Fruit fly (Drosophila melanogaster) whole organism, embryonic: ENCODE measurements around the gene CG9747.

Experiments
- B-H2 ChIP-seq: fragments of 200-800 bp; sonication (Bioruptor generic); optimal IDR thresholded peaks from 2 replicates; lab custom pipeline; 2018; ENCODE audit warnings: missing biosample characterization, mild to moderate bottlenecking, missing genetic modification characterization
- Bdp1 ChIP-seq: fragments of 200-800 bp; sonication (Bioruptor generic); optimal IDR thresholded peaks from 3 replicates; lab custom pipeline; 2016; ENCODE audit warnings: missing biosample characterization, missing genetic modification characterization
- CG10431 ChIP-seq: fragments of 200-800 bp; sonication (Bioruptor generic); optimal IDR thresholded peaks from 3 replicates; lab custom pipeline; 2018; ENCODE audit warnings: missing biosample characterization, mild to moderate bottlenecking, missing genetic modification characterization
- CG11456 ChIP-seq: fragments of 200-800 bp; sonication (Bioruptor generic); IDR thresholded peaks from 3 replicates; pipeline ENCODE4 v1.3.6; 2022; ENCODE audit warnings: missing biosample characterization, missing genetic modification characterization
- CG11504 ChIP-seq: fragments of 200-800 bp; sonication (Bioruptor generic); optimal IDR thresholded peaks from 3 replicates; lab custom pipeline; 2019; ENCODE audit warnings: missing biosample characterization, mild to moderate bottlenecking, missing genetic modification characterization, moderate library complexity
- CG12219 ChIP-seq: fragments of 200-800 bp; sonication (Bioruptor generic); optimal IDR thresholded peaks from 3 replicates; lab custom pipeline; 2018; ENCODE audit warnings: missing biosample characterization, mild to moderate bottlenecking, missing genetic modification characterization
- CG12769 ChIP-seq: fragments of 200-800 bp; sonication (Bioruptor generic); optimal IDR thresholded peaks from 2 replicates; lab custom pipeline; 2019; ENCODE audit warnings: missing biosample characterization, mild to moderate bottlenecking, missing genetic modification characterization, moderate library complexity
- CG13287 ChIP-seq: fragments of 200-800 bp; sonication (Bioruptor generic); IDR thresholded peaks from 2 replicates; pipeline ENCODE4 v1.3.6; 2022; ENCODE audit warnings: missing biosample characterization, missing genetic modification characterization; ENCODE audit not compliant: partially characterized antibody
- CG15514 ChIP-seq: fragments of 200-800 bp; sonication (Bioruptor generic); optimal IDR thresholded peaks from 3 replicates; lab custom pipeline; 2017; ENCODE audit warnings: missing biosample characterization, missing genetic modification characterization, mild to moderate bottlenecking, moderate library complexity, missing genetic modification reagents
- CG16863 ChIP-seq: fragments of 200-800 bp; sonication (Bioruptor generic); optimal IDR thresholded peaks from 3 replicates; lab custom pipeline; 2016; ENCODE audit warnings: missing biosample characterization, missing genetic modification characterization
- CG17802 ChIP-seq: fragments of 200-800 bp; sonication (Bioruptor generic); optimal IDR thresholded peaks from 2 replicates; lab custom pipeline; 2018; ENCODE audit warnings: missing biosample characterization, mild to moderate bottlenecking, missing genetic modification characterization, moderate library complexity
- CG2116 ChIP-seq: fragments of 200-800 bp; sonication (Bioruptor generic); optimal IDR thresholded peaks from 3 replicates; lab custom pipeline; 2018; ENCODE audit warnings: missing biosample characterization, mild to moderate bottlenecking, missing genetic modification characterization
- CG2202 ChIP-seq: fragments of 200-800 bp; sonication (Bioruptor generic); optimal IDR thresholded peaks from 2 replicates; lab custom pipeline; 2018; ENCODE audit warnings: missing biosample characterization, mild to moderate bottlenecking, missing genetic modification characterization
- CG2889 ChIP-seq: fragments of 200-800 bp; sonication (Bioruptor generic); IDR thresholded peaks from 3 replicates; pipeline ENCODE4 v1.3.6; 2022; ENCODE audit warnings: missing biosample characterization, missing genetic modification characterization
- CG3407 ChIP-seq: fragments of 200-800 bp; sonication (Bioruptor generic); optimal IDR thresholded peaks from 2 replicates; lab custom pipeline; 2018; ENCODE audit warnings: missing biosample characterization, mild to moderate bottlenecking, missing genetic modification characterization
- CG4730 ChIP-seq: fragments of 200-800 bp; sonication (Bioruptor generic); IDR thresholded peaks from 2 replicates; pipeline ENCODE4 v1.3.6; 2022; ENCODE audit warnings: missing biosample characterization, missing genetic modification characterization
- CG4854 ChIP-seq: fragments of 200-800 bp; sonication (Bioruptor generic); optimal IDR thresholded peaks from 2 replicates; lab custom pipeline; 2016; ENCODE audit warnings: missing biosample characterization, missing genetic modification characterization, inconsistent platforms
- CG6254 ChIP-seq: fragments of 200-800 bp; sonication (Bioruptor generic); optimal IDR thresholded peaks from 3 replicates; lab custom pipeline; 2017; ENCODE audit warnings: mild to moderate bottlenecking, missing biosample characterization, missing genetic modification reagents, missing genetic modification characterization
- CG6854 ChIP-seq: fragments of 200-800 bp; sonication (Bioruptor generic); optimal IDR thresholded peaks from 3 replicates; lab custom pipeline; 2017; ENCODE audit warnings: missing biosample characterization, mild to moderate bottlenecking, missing genetic modification characterization
- CG7963 ChIP-seq: fragments of 200-800 bp; sonication (Bioruptor generic); IDR thresholded peaks from 3 replicates; pipeline ENCODE4 v1.3.6; 2022; ENCODE audit warnings: missing biosample characterization, missing genetic modification characterization; ENCODE audit not compliant: partially characterized antibody
- CG8290 ChIP-seq, 3 experiments: fragments of 200-800 bp; sonication (Bioruptor generic); optimal IDR thresholded peaks; 2 replicates each; lab custom pipeline; 2016 to 2019; ENCODE audit warnings: missing biosample characterization in 3 of 3, missing genetic modification characterization in 3 of 3, mild to moderate bottlenecking in 2 of 3, moderate library complexity in 1 of 3
- CG9215 ChIP-seq: fragments of 200-800 bp; sonication (Bioruptor generic); IDR thresholded peaks from 2 replicates; pipeline ENCODE4 v1.3.6; 2022; ENCODE audit warnings: missing biosample characterization, missing genetic modification characterization
- CG9609 ChIP-seq: fragments of 200-800 bp; sonication (Bioruptor generic); optimal IDR thresholded peaks from 3 replicates; lab custom pipeline; 2016; ENCODE audit warnings: missing biosample characterization, missing genetic modification characterization
- CkIIα-i1 ChIP-seq: fragments of 200-800 bp; sonication (Bioruptor generic); IDR thresholded peaks from 2 replicates; pipeline ENCODE4 v1.3.6; 2022; ENCODE audit warnings: missing biosample characterization, missing genetic modification characterization
- D19A ChIP-seq: fragments of 200-800 bp; optimal IDR thresholded peaks from 3 replicates; lab custom pipeline; 2019; ENCODE audit warnings: missing biosample characterization, mild to moderate bottlenecking, missing genetic modification characterization, moderate library complexity
- Dp ChIP-seq: fragments of 200-800 bp; sonication (Bioruptor generic); optimal IDR thresholded peaks from 2 replicates; lab custom pipeline; 2018; ENCODE audit warnings: missing biosample characterization, mild to moderate bottlenecking, missing genetic modification characterization, moderate library complexity
- Drgx ChIP-seq: fragments of 200-800 bp; sonication (Bioruptor generic); IDR thresholded peaks from 2 replicates; pipeline ENCODE4 v1.3.6; 2022; ENCODE audit warnings: missing biosample characterization, missing genetic modification characterization
- Ets65A ChIP-seq: fragments of 200-800 bp; sonication (Bioruptor generic); peaks from one replicate; lab custom pipeline; 2016; ENCODE audit warnings: missing biosample characterization, missing genetic modification characterization
- HLH4C ChIP-seq: fragments of 200-800 bp; sonication (Bioruptor generic); IDR thresholded peaks from 3 replicates; pipeline ENCODE4 v1.3.6; 2022; ENCODE audit warnings: missing biosample characterization, missing genetic modification characterization; ENCODE audit not compliant: partially characterized antibody
- Hand ChIP-seq: fragments of 200-800 bp; sonication (Bioruptor generic); optimal IDR thresholded peaks from 2 replicates; lab custom pipeline; 2017; ENCODE audit warnings: mild to moderate bottlenecking, missing biosample characterization, missing genetic modification reagents, missing genetic modification characterization
- Hr51 ChIP-seq, 2 experiments: fragments of 200-800 bp; sonication (Bioruptor generic); optimal IDR thresholded peaks; 2 replicates in 1 of 2; 3 replicates in 1 of 2; lab custom pipeline; 2016 to 2018; ENCODE audit warnings: missing biosample characterization in 2 of 2, missing genetic modification characterization in 2 of 2, mild to moderate bottlenecking in 1 of 2, moderate library complexity in 1 of 2
- chinmo ChIP-seq: fragments of 200-800 bp; sonication (Bioruptor generic); IDR thresholded peaks from 4 replicates; pipeline ENCODE4 v1.3.6; 2022; ENCODE audit warnings: missing biosample characterization, missing genetic modification characterization; ENCODE audit not compliant: partially characterized antibody
- ci ChIP-seq: fragments of 200-800 bp; sonication (Bioruptor generic); IDR thresholded peaks from 3 replicates; pipeline ENCODE4 v1.3.6; 2022; ENCODE audit warnings: missing biosample characterization, missing genetic modification characterization
- cwo ChIP-seq: fragments of 200-800 bp; sonication (Bioruptor generic); optimal IDR thresholded peaks from 3 replicates; lab custom pipeline; 2017; ENCODE audit warnings: missing biosample characterization, missing genetic modification characterization, mild to moderate bottlenecking, moderate library complexity, missing genetic modification reagents
- da ChIP-seq: fragments of 200-800 bp; sonication (Bioruptor generic); optimal IDR thresholded peaks from 2 replicates; lab custom pipeline; 2016; ENCODE audit warnings: missing biosample characterization, missing genetic modification characterization
- disco-r ChIP-seq: fragments of 200-800 bp; sonication (Bioruptor generic); optimal IDR thresholded peaks from 2 replicates; lab custom pipeline; 2016; ENCODE audit warnings: missing biosample characterization, missing genetic modification characterization
- dpn ChIP-seq, 2 experiments: fragments of 200-800 bp; sonication (Bioruptor generic); optimal IDR thresholded peaks; 3 replicates each; lab custom pipeline; 2016; ENCODE audit warnings: missing biosample characterization in 2 of 2, missing genetic modification characterization in 2 of 2
- eve ChIP-seq, 2 experiments: fragments of >200 bp; optimal IDR thresholded peaks; 2 replicates each; lab custom pipeline; 2017; ENCODE audit warnings: missing biosample characterization in 2 of 2, missing genetic modification characterization in 2 of 2
- fd96Cb ChIP-seq: fragments of 200-800 bp; sonication (Bioruptor generic); optimal IDR thresholded peaks from 2 replicates; lab custom pipeline; 2018; ENCODE audit warnings: missing biosample characterization, mild to moderate bottlenecking, missing genetic modification characterization, moderate library complexity
- jigr1 ChIP-seq: fragments of 200-800 bp; sonication (Bioruptor generic); IDR thresholded peaks from 3 replicates; pipeline ENCODE4 v1.3.6; 2022; ENCODE audit warnings: missing biosample characterization, missing genetic modification characterization
- lab ChIP-seq: fragments of 200-800 bp; sonication (Bioruptor generic); optimal IDR thresholded peaks from 3 replicates; lab custom pipeline; 2017; ENCODE audit warnings: missing biosample characterization, missing genetic modification characterization, mild to moderate bottlenecking, moderate library complexity, missing genetic modification reagents
- lola ChIP-seq, 3 experiments: fragments of >200 bp in 2 of 3; fragments of 200-800 bp in 1 of 3; sonication (Bioruptor generic) in 1 of 3; optimal IDR thresholded peaks; 2 replicates each; lab custom pipeline; 2017 to 2019; ENCODE audit warnings: missing biosample characterization in 3 of 3, missing genetic modification characterization in 3 of 3, mild to moderate bottlenecking in 1 of 3, moderate library complexity in 1 of 3
- nau ChIP-seq: fragments of 200-800 bp; sonication (Bioruptor generic); optimal IDR thresholded peaks from 3 replicates; lab custom pipeline; 2017; ENCODE audit warnings: missing biosample characterization, mild to moderate bottlenecking, missing genetic modification characterization, missing genetic modification reagents
- nmo ChIP-seq: fragments of 200-800 bp; sonication (Bioruptor generic); optimal IDR thresholded peaks from 2 replicates; lab custom pipeline; 2018; ENCODE audit warnings: missing biosample characterization, mild to moderate bottlenecking, missing genetic modification characterization, moderate library complexity
- rib ChIP-seq: fragments of 200-800 bp; sonication (Bioruptor generic); IDR thresholded peaks from 2 replicates; pipeline ENCODE4 v1.3.6; 2022; ENCODE audit warnings: missing biosample characterization, missing genetic modification characterization
- sens ChIP-seq: fragments of 200-800 bp; sonication (Bioruptor generic); peaks from one replicate; lab custom pipeline; 2016; ENCODE audit warnings: missing biosample characterization, missing genetic modification characterization
- shn ChIP-seq: fragments of 200-800 bp; sonication (Bioruptor generic); optimal IDR thresholded peaks from 3 replicates; lab custom pipeline; 2016; ENCODE audit warnings: missing biosample characterization, missing genetic modification characterization
- sim ChIP-seq: fragments of 200-800 bp; sonication (Bioruptor generic); IDR thresholded peaks from 2 replicates; pipeline ENCODE4 v1.3.6; 2022; ENCODE audit warnings: missing biosample characterization, missing genetic modification characterization
- tgo ChIP-seq: fragments of 200-800 bp; sonication (Bioruptor generic); IDR thresholded peaks from 3 replicates; pipeline ENCODE4 v1.3.6; 2022; ENCODE audit warnings: missing biosample characterization, missing genetic modification characterization
- tx ChIP-seq: fragments of 200-800 bp; sonication (Bioruptor generic); optimal IDR thresholded peaks from 2 replicates; lab custom pipeline; 2016; ENCODE audit warnings: missing biosample characterization, missing genetic modification characterization

Gene CG9747

dm6 chr3R:30205946-30206345 is 14.9 kb upstream of the CG9747 start (continued):
- TF ChIP-seq CG13287 (GFP tag; lab: Robert Waterston, UW) (peak; percentile 5; the same call in 1 of the 2 replicates), Bdp1 (GFP tag; lab: Kevin White, UChicago) (no peak), Drgx (GFP tag; lab: Robert Waterston, UW) (no peak), Dp (peak; percentile 75), D19A (tag; lab: Kevin White, UChicago) (no peak), da (GFP tag; lab: Kevin White, UChicago) (no peak), CG16863 (GFP tag; lab: Kevin White, UChicago) (no peak), tx (GFP tag; lab: Kevin White, UChicago) (no peak), CG2889 (no peak), lab (GFP tag; lab: Kevin White, UChicago) (no peak), eve (GFP tag; optimal IDR thresholded peaks at IDR 0.05; lab: Kevin White, UChicago) (peak in 1 of 2 experiments; percentile 61), HLH4C (GFP tag; lab: Robert Waterston, UW) (no peak), Ets65A (GFP tag; lab: Kevin White, UChicago) (no peak), CG12219 (no peak), tgo (GFP tag; lab: Robert Waterston, UW) (no peak), CG15514 (GFP tag; lab: Kevin White, UChicago) (peak; percentile 71), rib (GFP tag; lab: Robert Waterston, UW) (no peak), nmo (GFP tag; lab: Kevin White, UChicago) (no peak), Hand (GFP tag; lab: Kevin White, UChicago) (no peak), sim (GFP tag; lab: Robert Waterston, UW) (no peak), cwo (GFP tag; lab: Kevin White, UChicago) (peak; percentile 73), CG12769 (tag; lab: Kevin White, UChicago) (peak; percentile 6), B-H2 (GFP tag; lab: Kevin White, UChicago) (peak; percentile 1), nau (peak; percentile 2), Hr51 (GFP tag; optimal IDR thresholded peaks at IDR 0.05; lab: Kevin White, UChicago) (peak in 1 of 2 experiments; percentile 54), CG2116 (GFP tag; lab: Kevin White, UChicago) (no peak), CG9215 (GFP tag; lab: Robert Waterston, UW) (no peak), CG10431 (peak; percentile 99), CG3407 (no peak), CG2202 (tag; lab: Kevin White, UChicago) (no peak), chinmo (peak; percentile 29; the same call in 1 of the 4 replicates), CG11456 (GFP tag; lab: Robert Waterston, UW) (no peak), CG11504 (peak; percentile 72), CG6854 (no peak), CkIIα-i1 (GFP tag; lab: Robert Waterston, UW) (no peak), fd96Cb (tag; lab: Kevin White, UChicago) (no peak), CG8290 (GFP tag; optimal IDR thresholded peaks at IDR 0.05; lab: Kevin White, UChicago) (no peak), CG8290 (tag; optimal IDR thresholded peaks at IDR 0.05; lab: Kevin White, UChicago) (peak in 1 of 2 experiments; percentile 11), dpn (GFP tag; optimal IDR thresholded peaks at IDR 0.05; lab: Kevin White, UChicago) (no peak), CG4730 (no peak), CG17802 (tag; lab: Kevin White, UChicago) (no peak), CG9609 (GFP tag; lab: Kevin White, UChicago) (no peak), CG7963 (GFP tag; lab: Robert Waterston, UW) (no peak), CG4854 (GFP tag; lab: Kevin White, UChicago) (no peak), lola (GFP tag; optimal IDR thresholded peaks at IDR 0.05; lab: Kevin White, UChicago) (no peak), CG6254 (GFP tag; lab: Kevin White, UChicago) (peak; percentile 98), sens (GFP tag; lab: Kevin White, UChicago) (peak; percentile 12), shn (GFP tag; lab: Kevin White, UChicago) (no peak), disco-r (no peak), jigr1 (GFP tag; lab: Robert Waterston, UW) (no peak), ci (GFP tag; lab: Robert Waterston, UW) (peak; percentile 18; the same call in 1 of the 3 replicates)
